Worm (Caenorhabditis elegans): Measurements from ENCODE around the gene sma-4.

Gene sma-4

ce11 chrIII:5859008-5859407 is 43.0 kb downstream of the sma-4 start, which contains the start of gene dpf-4:
Gene dpf-4, plus strand, starts transcription at chrIII:5859308.
- TF ChIP-seq lin-13 (tag; optimal IDR thresholded peaks at IDR 0.05) (no peak), nhr-28 (tag; optimal IDR thresholded peaks at IDR 0.05) (no peak), ceh-83 (GFP tag; optimal IDR thresholded peaks at IDR 0.05) (no peak), nhr-237 (tag; optimal IDR thresholded peaks at IDR 0.05) (no peak), bed-3 (GFP tag; optimal IDR thresholded peaks at IDR 0.05) (no peak), elt-1 (tag; optimal IDR thresholded peaks at IDR 0.05; ENCODE audit: borderline replicate concordance, insufficient read depth) (no peak), ceh-39 (tag; optimal IDR thresholded peaks at IDR 0.05) (no peak), M03D4.4 (tag; optimal IDR thresholded peaks at IDR 0.05) (no peak), sptf-1 (tag; optimal IDR thresholded peaks at IDR 0.05) (no peak)

ce11 chrIII:5863774-5864173 is 47.7 kb downstream of the sma-4 start, which contains the start of gene dnpp-1:
Gene dnpp-1, minus strand, starts transcription at chrIII:5863803.
- TF ChIP-seq nhr-28 (tag; optimal IDR thresholded peaks at IDR 0.05): no peak
- no peak for TF ChIP-seq zip-8 (tag; optimal IDR thresholded peaks at IDR 0.05)
- TF ChIP-seq ztf-11 (tag; optimal IDR thresholded peaks at IDR 0.05): no peak
- TF ChIP-seq ces-1 (GFP tag; optimal IDR thresholded peaks at IDR 0.05): no peak

ce11 chrIII:5864270-5864669 is 48.2 kb downstream of the sma-4 start, which contains the start of gene rabn-5:
Gene rabn-5, plus strand, starts transcription at chrIII:5864553.
- TF ChIP-seq ztf-11 (tag; optimal IDR thresholded peaks at IDR 0.05) (no peak), drap-1 (GFP tag; optimal IDR thresholded peaks at IDR 0.05) (no peak), ces-1 (GFP tag; optimal IDR thresholded peaks at IDR 0.05) (peak; percentile 80), nhr-28 (tag; optimal IDR thresholded peaks at IDR 0.05) (no peak), lin-13 (tag; optimal IDR thresholded peaks at IDR 0.05) (no peak), lsy-2 (tag; optimal IDR thresholded peaks at IDR 0.05) (no peak), sptf-1 (tag; optimal IDR thresholded peaks at IDR 0.05) (no peak), ham-2 (GFP tag; optimal IDR thresholded peaks at IDR 0.05) (no peak)

ce11 chrIII:5868401-5868800 is 52.4 kb downstream of the sma-4 start, which contains the start of gene eng-1:
Gene eng-1, minus strand, starts transcription at chrIII:5868501.
- TF ChIP-seq pha-4 (tag; optimal IDR thresholded peaks at IDR 0.05) (no peak), nhr-28 (tag; optimal IDR thresholded peaks at IDR 0.05) (no peak), mab-5 (tag; optimal IDR thresholded peaks at IDR 0.05) (no peak), tbx-8 (GFP tag; optimal IDR thresholded peaks at IDR 0.05) (no peak), lsy-2 (tag; optimal IDR thresholded peaks at IDR 0.05) (no peak), lin-32 (GFP tag; optimal IDR thresholded peaks at IDR 0.05) (no peak), snpc-4 (tag; optimal IDR thresholded peaks at IDR 0.05) (no peak), ces-1 (GFP tag; optimal IDR thresholded peaks at IDR 0.05) (no peak), unc-120 (tag; optimal IDR thresholded peaks at IDR 0.05; ENCODE audit: poor library complexity, severe bottlenecking) (no peak), flh-1 (GFP tag; optimal IDR thresholded peaks at IDR 0.05) (no peak), zip-8 (tag; optimal IDR thresholded peaks at IDR 0.05) (no peak), hlh-1 (tag; optimal IDR thresholded peaks at IDR 0.05) (no peak), blmp-1 (tag; optimal IDR thresholded peaks at IDR 0.05) (no peak)

ce11 chrIII:5869429-5869828 is 53.4 kb downstream of the sma-4 start, which contains the start of gene F01F1.15:
Gene F01F1.15, minus strand, starts transcription at chrIII:5869529.
- TF ChIP-seq nhr-76 (tag; optimal IDR thresholded peaks at IDR 0.05) (no peak), elt-3 (tag; optimal IDR thresholded peaks at IDR 0.05) (no peak), M03D4.4 (tag; optimal IDR thresholded peaks at IDR 0.05) (no peak), snpc-4 (tag; optimal IDR thresholded peaks at IDR 0.05) (no peak), ces-1 (GFP tag; optimal IDR thresholded peaks at IDR 0.05) (no peak), lsy-2 (tag; optimal IDR thresholded peaks at IDR 0.05) (no peak), zip-8 (tag; optimal IDR thresholded peaks at IDR 0.05) (no peak)
